Worm (Caenorhabditis elegans) whole organism, midembryonic: ENCODE measurements around the gene clec-5.

Experiments
- T22C8.4 ChIP-seq: fragments of 200-800 bp; sonication (Bioruptor generic); IDR thresholded peaks from 2 replicates; pipeline ENCODE4 v1.3.6; 2022; ENCODE audit warnings: missing genetic modification characterization, missing compliant biosample characterization
- cog-1 ChIP-seq: sonication (generic microtip); optimal IDR thresholded peaks from 2 replicates; lab custom pipeline; 2016; ENCODE audit warnings: missing genetic modification characterization, missing compliant biosample characterization
- flt-1 ChIP-seq: fragments of 200-800 bp; sonication (Bioruptor generic); IDR thresholded peaks from 2 replicates; pipeline ENCODE4 v1.3.6; 2022; ENCODE audit warnings: missing genetic modification characterization, missing compliant biosample characterization
- klf-2 ChIP-seq: fragments of 200-800 bp; sonication (Bioruptor generic); conservative IDR thresholded peaks from 2 replicates; pipeline ENCODE4 v1.3.6; 2022; ENCODE audit warnings: missing genetic modification reagents, missing genetic modification characterization, missing compliant biosample characterization
- med-1 ChIP-seq: sonication (generic microtip); optimal IDR thresholded peaks from 2 replicates; lab custom pipeline; 2017; ENCODE audit warnings: missing genetic modification characterization, mild to moderate bottlenecking, missing compliant biosample characterization, antibody characterized with exemption, missing genetic modification reagents; ENCODE audit not compliant: insufficient read depth
- ref-1 ChIP-seq: fragments of 200-800 bp; sonication (Bioruptor generic); conservative IDR thresholded peaks from 2 replicates; pipeline ENCODE4 v1.3.6; 2022; ENCODE audit warnings: missing genetic modification reagents, missing genetic modification characterization, missing compliant biosample characterization
- tab-1 ChIP-seq: fragments of 200-800 bp; sonication (Bioruptor generic); IDR thresholded peaks from 2 replicates; pipeline ENCODE4 v1.3.6; 2022; ENCODE audit warnings: missing genetic modification characterization, missing compliant biosample characterization
- ztf-23 ChIP-seq: fragments of 200-800 bp; sonication (Bioruptor generic); IDR thresholded peaks from 2 replicates; pipeline ENCODE4 v1.3.6; 2022; ENCODE audit warnings: missing genetic modification reagents, missing genetic modification characterization, missing compliant biosample characterization
- ztf-29 ChIP-seq: fragments of 200-800 bp; sonication (Bioruptor generic); IDR thresholded peaks from 2 replicates; pipeline ENCODE4 v1.3.6; 2022; ENCODE audit warnings: missing genetic modification reagents, missing genetic modification characterization, missing compliant biosample characterization

The clec-5 gene

DNA sequence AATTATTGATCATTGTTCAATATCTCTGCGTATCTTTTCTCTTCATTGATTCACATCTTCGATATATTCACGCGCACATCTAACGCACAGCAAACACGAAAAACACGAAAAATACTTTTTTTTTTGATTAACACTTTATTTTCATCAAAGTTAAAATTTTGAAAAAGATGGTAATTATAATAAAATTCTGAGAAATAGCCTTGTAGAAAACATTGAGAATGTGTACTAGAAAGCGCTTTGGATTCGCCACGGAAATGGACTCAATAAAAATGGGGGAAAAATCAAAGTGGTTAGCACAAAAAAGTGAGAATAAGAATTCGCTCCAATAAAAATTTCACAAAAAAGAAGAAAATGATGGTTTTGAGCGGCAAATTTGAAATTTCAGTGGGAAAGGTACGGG is 10.1 kb upstream of the clec-5 start, which contains the start of gene F26F4.6:
F26F4.6 (minus strand) TSS at position 101 of the 400 bp plus-strand sequence.
- TF ChIP-seq ztf-29 (GFP tag; lab: Robert Waterston, UW) (no peak), ztf-23 (GFP tag; lab: Robert Waterston, UW) (no peak), med-1 (GFP tag; lab: Kevin White, UChicago) (no peak), T22C8.4 (no peak), klf-2 (GFP tag; lab: Robert Waterston, UW) (no peak), tab-1 (GFP tag; lab: Robert Waterston, UW) (no peak), ref-1 (GFP tag; lab: Robert Waterston, UW) (no peak), cog-1 (tag; lab: Kevin White, UChicago) (no peak), flt-1 (GFP tag; lab: Robert Waterston, UW) (no peak)

DNA sequence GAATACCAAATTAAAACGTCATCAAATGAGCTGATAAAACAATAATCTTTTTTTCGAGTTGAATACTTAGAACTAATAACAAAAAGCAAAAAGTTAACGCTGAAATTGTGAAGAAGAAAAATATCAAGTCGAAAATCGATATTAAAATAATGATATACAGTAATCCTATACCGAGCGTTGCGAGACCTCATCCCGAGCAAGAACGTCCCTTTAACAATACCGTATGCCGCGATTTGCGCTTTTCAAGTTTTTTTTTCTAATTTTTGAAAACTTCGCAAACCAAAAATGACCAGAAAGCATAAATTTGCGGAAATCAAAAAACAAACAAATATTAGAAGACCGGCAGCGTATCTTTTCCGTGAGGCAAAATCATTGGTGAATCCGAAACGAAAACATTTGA is 7.6 kb upstream of the clec-5 start, which contains the start of gene F26F4.5:
F26F4.5 (minus strand) TSS at position 256 of the 400 bp plus-strand sequence.
- TF ChIP-seq med-1 (GFP tag; lab: Kevin White, UChicago): no peak
- no peak for TF ChIP-seq ref-1 (GFP tag; lab: Robert Waterston, UW)
- TF ChIP-seq T22C8.4: no peak
- TF ChIP-seq tab-1 (GFP tag; lab: Robert Waterston, UW): no peak
- TF ChIP-seq ztf-23 (GFP tag; lab: Robert Waterston, UW): no peak
- TF ChIP-seq flt-1 (GFP tag; lab: Robert Waterston, UW): no peak
- TF ChIP-seq ztf-29 (GFP tag; lab: Robert Waterston, UW): no peak
- TF ChIP-seq cog-1 (tag; lab: Kevin White, UChicago): no peak
- TF ChIP-seq klf-2 (GFP tag; lab: Robert Waterston, UW): no peak

DNA sequence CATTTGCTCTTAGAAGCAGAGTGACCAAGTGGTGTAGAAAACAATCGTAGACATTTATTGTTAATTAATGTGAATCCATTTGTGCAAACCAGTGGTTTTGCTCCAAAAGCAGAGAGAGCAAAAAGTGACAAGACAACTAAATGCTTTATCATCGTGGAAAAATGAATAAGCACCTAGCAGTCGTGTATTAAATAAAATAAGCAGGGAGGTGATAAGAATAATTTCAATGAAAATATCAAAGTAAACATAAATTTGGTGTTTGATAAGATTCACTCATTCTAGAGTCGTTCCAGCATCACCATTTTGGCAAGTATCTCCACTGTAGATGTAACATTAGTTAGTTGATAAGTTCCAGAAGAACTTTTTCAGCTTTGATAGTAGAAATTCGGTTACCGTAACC is 3.9 kb upstream of the clec-5 start, which contains the start of gene clec-6:
clec-6 (minus strand) TSS at position 154 of the 400 bp plus-strand sequence.
- TF ChIP-seq flt-1 (GFP tag; lab: Robert Waterston, UW): no peak
- no peak for TF ChIP-seq ztf-29 (GFP tag; lab: Robert Waterston, UW)
- no peak for TF ChIP-seq T22C8.4
- no peak for TF ChIP-seq ref-1 (GFP tag; lab: Robert Waterston, UW)
- no peak for TF ChIP-seq tab-1 (GFP tag; lab: Robert Waterston, UW)
- no peak for TF ChIP-seq klf-2 (GFP tag; lab: Robert Waterston, UW)
- TF ChIP-seq ztf-23 (GFP tag; lab: Robert Waterston, UW): no peak
- TF ChIP-seq cog-1 (tag; lab: Kevin White, UChicago): no peak
- no peak for TF ChIP-seq med-1 (GFP tag; lab: Kevin White, UChicago)

DNA sequence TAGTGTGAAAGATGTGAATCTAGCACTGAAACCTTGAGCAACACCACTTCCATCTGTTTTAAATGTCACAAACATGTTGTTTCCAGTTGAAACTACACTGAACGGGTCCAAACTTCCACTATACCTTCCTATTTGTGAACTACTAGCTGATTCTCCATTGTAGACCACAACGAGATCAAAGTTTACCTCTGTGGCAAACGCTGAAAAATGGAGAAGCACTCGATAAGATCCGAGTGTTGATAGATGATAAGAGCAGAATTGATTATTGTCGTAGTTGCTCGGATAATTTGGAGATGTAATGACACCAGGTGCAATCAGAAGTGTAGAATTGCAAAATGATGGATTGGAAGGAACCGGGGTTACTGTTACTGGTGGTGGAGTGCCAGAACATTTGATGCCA is 1.5 kb downstream of the clec-5 start:
- TF ChIP-seq flt-1 (GFP tag; lab: Robert Waterston, UW) (no peak), ztf-29 (GFP tag; lab: Robert Waterston, UW) (no peak), T22C8.4 (no peak), med-1 (GFP tag; lab: Kevin White, UChicago) (no peak), ztf-23 (GFP tag; lab: Robert Waterston, UW) (no peak), tab-1 (GFP tag; lab: Robert Waterston, UW) (no peak), ref-1 (GFP tag; lab: Robert Waterston, UW) (no peak), cog-1 (tag; lab: Kevin White, UChicago) (no peak), klf-2 (GFP tag; lab: Robert Waterston, UW) (no peak)

DNA sequence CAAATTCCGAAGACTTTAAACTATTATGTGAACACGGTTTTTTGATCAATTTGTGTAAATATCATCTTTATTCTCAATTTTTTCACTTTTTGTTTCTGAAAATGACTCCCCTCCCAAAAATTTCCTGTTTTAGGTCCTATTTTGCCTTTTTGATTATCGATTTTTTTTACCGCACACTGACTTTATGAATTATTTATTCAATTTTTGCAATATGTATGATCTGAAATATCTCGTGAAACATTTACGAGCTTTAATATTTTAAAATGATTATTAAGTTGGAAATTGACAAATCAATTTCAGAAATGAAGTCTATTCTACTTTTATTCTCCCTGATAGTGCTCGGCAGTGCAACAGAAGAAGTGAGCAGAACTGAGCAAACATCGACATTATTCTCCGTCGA is 4.0 kb downstream of the clec-5 start, which contains the start of gene C35D10.1:
C35D10.1 (plus strand) TSS at position 301 of the 400 bp plus-strand sequence.
- TF ChIP-seq flt-1 (GFP tag; lab: Robert Waterston, UW): no peak
- no peak for TF ChIP-seq T22C8.4
- TF ChIP-seq cog-1 (tag; lab: Kevin White, UChicago): no peak
- no peak for TF ChIP-seq med-1 (GFP tag; lab: Kevin White, UChicago)
- TF ChIP-seq tab-1 (GFP tag; lab: Robert Waterston, UW): no peak
- TF ChIP-seq ref-1 (GFP tag; lab: Robert Waterston, UW): no peak
- TF ChIP-seq ztf-23 (GFP tag; lab: Robert Waterston, UW): no peak
- TF ChIP-seq ztf-29 (GFP tag; lab: Robert Waterston, UW): no peak
- no peak for TF ChIP-seq klf-2 (GFP tag; lab: Robert Waterston, UW)

DNA sequence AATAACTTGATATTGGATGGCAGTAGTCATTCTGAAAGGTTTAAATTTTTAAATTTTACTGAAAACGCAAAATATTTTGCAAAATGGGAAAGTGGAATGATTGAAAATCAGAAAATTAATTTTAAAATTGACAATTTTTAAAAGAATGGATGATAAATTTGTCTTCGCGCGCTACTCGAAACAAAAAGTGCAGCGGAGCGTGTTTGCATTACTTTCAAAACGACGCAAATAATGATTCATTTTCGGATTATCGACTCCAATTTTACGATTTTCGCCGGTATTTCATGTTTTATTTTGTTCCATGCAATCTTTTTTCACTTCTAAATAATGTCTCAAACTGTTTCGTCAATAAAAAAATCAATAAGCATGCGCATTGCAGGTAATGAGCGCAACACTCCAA is 5.1 kb downstream of the clec-5 start, which contains the start of the genes tost-1 and arx-6:
tost-1 (minus strand) TSS at position 31 of the 400 bp plus-strand sequence.
arx-6 (plus strand) TSS at position 378 of the 400 bp plus-strand sequence.
- TF ChIP-seq flt-1 (GFP tag; lab: Robert Waterston, UW) (no peak), T22C8.4 (0 out of 2 replicates have a peak, but pooled peaks have one; percentile 5)

DNA sequence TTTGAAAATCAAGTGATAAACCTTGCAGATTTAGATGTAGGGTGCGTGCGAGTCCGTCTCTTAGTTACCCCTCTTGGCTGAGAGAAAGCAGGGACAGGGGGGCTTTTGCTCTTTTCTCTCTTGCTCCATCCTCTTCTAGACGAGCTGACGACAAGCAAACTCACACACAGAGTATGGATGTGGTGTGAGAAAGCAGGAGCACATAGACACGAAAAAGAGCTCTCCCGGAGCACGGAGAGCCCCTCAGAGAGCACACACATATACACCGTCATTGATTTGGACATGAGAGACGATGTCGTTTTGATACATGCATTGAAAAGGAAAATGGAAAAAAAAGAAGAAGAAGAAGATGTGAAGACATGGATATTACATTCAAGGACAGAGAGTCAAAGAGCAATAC is 7.7 kb downstream of the clec-5 start:
- no peak for TF ChIP-seq ztf-23 (GFP tag; lab: Robert Waterston, UW)

DNA sequence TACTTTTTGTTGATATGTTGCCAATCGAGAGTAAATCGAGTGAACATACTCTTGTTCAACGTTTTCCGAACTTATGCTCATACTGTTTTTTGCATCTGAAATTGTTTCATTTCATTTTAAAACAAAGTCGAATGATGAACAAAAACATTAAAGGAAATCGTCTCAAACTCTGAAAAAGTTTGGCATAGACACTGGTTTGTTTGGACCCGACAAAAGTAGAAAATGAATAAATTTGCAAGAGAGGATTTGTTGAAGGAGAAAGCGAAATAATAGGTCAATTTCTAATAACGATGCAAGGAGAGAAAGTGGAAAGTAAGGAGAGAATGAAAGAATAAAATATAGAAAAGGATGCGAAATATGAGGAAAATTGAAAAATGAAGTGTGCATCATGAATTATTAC is 8.7 kb downstream of the clec-5 start, which contains the start of gene C35D10.12:
C35D10.12 (minus strand) TSS at position 101 of the 400 bp plus-strand sequence.
- TF ChIP-seq ztf-29 (GFP tag; lab: Robert Waterston, UW): no peak
- TF ChIP-seq tab-1 (GFP tag; lab: Robert Waterston, UW): no peak
- TF ChIP-seq med-1 (GFP tag; lab: Kevin White, UChicago): no peak
- TF ChIP-seq klf-2 (GFP tag; lab: Robert Waterston, UW): no peak
- no peak for TF ChIP-seq flt-1 (GFP tag; lab: Robert Waterston, UW)
- TF ChIP-seq cog-1 (tag; lab: Kevin White, UChicago): no peak
- no peak for TF ChIP-seq T22C8.4
- no peak for TF ChIP-seq ztf-23 (GFP tag; lab: Robert Waterston, UW)
- no peak for TF ChIP-seq ref-1 (GFP tag; lab: Robert Waterston, UW)

DNA sequence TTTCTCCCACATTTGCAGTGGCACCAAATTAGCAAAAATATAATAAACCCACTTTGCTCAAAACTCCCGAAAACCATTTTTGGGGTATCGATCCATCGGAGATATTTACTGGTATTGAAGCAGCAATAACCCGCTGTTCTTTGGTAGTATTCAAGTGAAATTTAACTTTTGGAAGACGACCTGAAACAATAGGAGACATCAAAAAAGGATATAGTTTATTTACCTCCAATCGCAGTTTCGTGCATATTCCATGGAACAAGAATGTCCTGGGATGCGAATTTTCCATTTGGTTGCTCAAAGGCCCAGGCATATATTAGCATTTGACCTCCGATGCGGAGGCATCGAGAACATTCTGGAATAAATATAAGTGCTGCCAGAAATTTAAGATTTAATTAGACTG is 10.0 kb downstream of the clec-5 start:
- TF ChIP-seq klf-2 (GFP tag; lab: Robert Waterston, UW) (no peak), med-1 (GFP tag; lab: Kevin White, UChicago) (no peak), ref-1 (GFP tag; lab: Robert Waterston, UW) (no peak), cog-1 (tag; lab: Kevin White, UChicago) (no peak), T22C8.4 (no peak), flt-1 (GFP tag; lab: Robert Waterston, UW) (no peak), ztf-29 (GFP tag; lab: Robert Waterston, UW) (no peak), tab-1 (GFP tag; lab: Robert Waterston, UW) (no peak), ztf-23 (GFP tag; lab: Robert Waterston, UW) (no peak)
